Fruit fly (Drosophila melanogaster) whole organism, embryonic: ENCODE data around the gene CG9550.

Experiments
- Aef1 ChIP-seq: fragments of 200-800 bp; sonication (Bioruptor generic); IDR thresholded peaks from 3 replicates; pipeline ENCODE4 v1.3.6; 2022; ENCODE audit warnings: missing biosample characterization, missing genetic modification characterization
- Blimp-1 ChIP-seq: fragments of 200-800 bp; sonication (Bioruptor generic); optimal IDR thresholded peaks from 3 replicates; lab custom pipeline; 2018; ENCODE audit warnings: missing biosample characterization, missing genetic modification characterization, mild to moderate bottlenecking, moderate library complexity, missing genetic modification reagents
- CG10209 ChIP-seq: fragments of 200-800 bp; sonication (Bioruptor generic); optimal IDR thresholded peaks from 3 replicates; lab custom pipeline; 2017; ENCODE audit warnings: missing biosample characterization, mild to moderate bottlenecking, missing genetic modification characterization, missing genetic modification reagents
- CG11085 ChIP-seq: fragments of 200-800 bp; sonication (Bioruptor generic); IDR thresholded peaks from 2 replicates; pipeline ENCODE4 v1.3.6; 2022; ENCODE audit warnings: missing biosample characterization, missing genetic modification characterization
- CG11504 ChIP-seq: fragments of 200-800 bp; sonication (Bioruptor generic); optimal IDR thresholded peaks from 3 replicates; lab custom pipeline; 2019; ENCODE audit warnings: missing biosample characterization, mild to moderate bottlenecking, missing genetic modification characterization, moderate library complexity
- CG12659 ChIP-seq: fragments of 200-800 bp; sonication (Bioruptor generic); optimal IDR thresholded peaks from 3 replicates; lab custom pipeline; 2017; ENCODE audit warnings: mild to moderate bottlenecking, missing biosample characterization, missing genetic modification reagents, missing genetic modification characterization
- CG13296 ChIP-seq: fragments of 200-800 bp; sonication (Bioruptor generic); optimal IDR thresholded peaks from 3 replicates; lab custom pipeline; 2018; ENCODE audit warnings: missing biosample characterization, mild to moderate bottlenecking, missing genetic modification characterization
- CG13894 ChIP-seq: fragments of 200-800 bp; sonication (Bioruptor generic); optimal IDR thresholded peaks from 3 replicates; lab custom pipeline; 2018; ENCODE audit warnings: missing biosample characterization, mild to moderate bottlenecking, missing genetic modification characterization, moderate library complexity
- CG14014 ChIP-seq: fragments of 200-800 bp; sonication (Bioruptor generic); IDR thresholded peaks from 2 replicates; pipeline ENCODE4 v1.3.6; 2022; ENCODE audit warnings: missing biosample characterization, missing genetic modification characterization
- CG16815 ChIP-seq: fragments of 200-800 bp; sonication (Bioruptor generic); optimal IDR thresholded peaks from 3 replicates; lab custom pipeline; 2017; ENCODE audit warnings: missing biosample characterization, mild to moderate bottlenecking, missing genetic modification characterization
- CG17186 ChIP-seq: fragments of 200-800 bp; sonication (Bioruptor generic); optimal IDR thresholded peaks from 3 replicates; lab custom pipeline; 2017; ENCODE audit warnings: missing biosample characterization, missing genetic modification reagents, missing genetic modification characterization
- CG2116 ChIP-seq: fragments of 200-800 bp; sonication (Bioruptor generic); optimal IDR thresholded peaks from 3 replicates; lab custom pipeline; 2018; ENCODE audit warnings: missing biosample characterization, mild to moderate bottlenecking, missing genetic modification characterization
- CG2712 ChIP-seq: fragments of 200-800 bp; optimal IDR thresholded peaks from 3 replicates; lab custom pipeline; 2019; ENCODE audit warnings: missing biosample characterization, mild to moderate bottlenecking, missing genetic modification characterization, moderate library complexity
- CG30431 ChIP-seq: fragments of 200-800 bp; sonication (Bioruptor generic); optimal IDR thresholded peaks from 2 replicates; lab custom pipeline; 2017; ENCODE audit warnings: missing biosample characterization, missing genetic modification characterization
- CG3163 ChIP-seq: fragments of 200-800 bp; sonication (Bioruptor generic); optimal IDR thresholded peaks from 3 replicates; lab custom pipeline; 2016; ENCODE audit warnings: missing biosample characterization, missing genetic modification characterization
- CG32772 ChIP-seq: fragments of 200-800 bp; sonication (Bioruptor generic); IDR thresholded peaks from 2 replicates; pipeline ENCODE4 v1.3.6; 2022; ENCODE audit warnings: missing biosample characterization, missing genetic modification characterization
- CG4854 ChIP-seq: fragments of 200-800 bp; sonication (Bioruptor generic); optimal IDR thresholded peaks from 2 replicates; lab custom pipeline; 2016; ENCODE audit warnings: missing biosample characterization, missing genetic modification characterization, inconsistent platforms
- CG7357 ChIP-seq: fragments of 200-800 bp; sonication (Bioruptor generic); IDR thresholded peaks from 3 replicates; pipeline ENCODE4 v1.3.6; 2022; ENCODE audit warnings: missing biosample characterization, missing genetic modification characterization
- CG7928 ChIP-seq: fragments of 200-800 bp; sonication (Bioruptor generic); optimal IDR thresholded peaks from 2 replicates; lab custom pipeline; 2017; ENCODE audit warnings: missing biosample characterization, mild to moderate bottlenecking, missing genetic modification characterization
- CG8388 ChIP-seq: fragments of 200-800 bp; sonication (Bioruptor generic); optimal IDR thresholded peaks from 2 replicates; lab custom pipeline; 2019; ENCODE audit warnings: missing biosample characterization, mild to moderate bottlenecking, missing genetic modification characterization, moderate library complexity
- CG8478 ChIP-seq: fragments of >200 bp; optimal IDR thresholded peaks from 2 replicates; lab custom pipeline; 2018
- CG9609 ChIP-seq: fragments of 200-800 bp; sonication (Bioruptor generic); optimal IDR thresholded peaks from 3 replicates; lab custom pipeline; 2016; ENCODE audit warnings: missing biosample characterization, missing genetic modification characterization
- CTCF ChIP-seq: fragments of 200-800 bp; sonication (Bioruptor generic); optimal IDR thresholded peaks from 2 replicates; lab custom pipeline; 2017; ENCODE audit warnings: missing biosample characterization, mild to moderate bottlenecking, missing genetic modification characterization, moderate library complexity
- E2f1 ChIP-seq: fragments of 200-800 bp; sonication (Bioruptor generic); IDR thresholded peaks from 2 replicates; pipeline ENCODE4 v1.3.6; 2022; ENCODE audit warnings: missing biosample characterization, missing genetic modification characterization
- Ets97D ChIP-seq: fragments of 200-800 bp; sonication (Bioruptor generic); optimal IDR thresholded peaks from 3 replicates; lab custom pipeline; 2016; ENCODE audit warnings: missing biosample characterization, missing genetic modification characterization
- Gsc ChIP-seq: fragments of 200-800 bp; sonication (Bioruptor generic); IDR thresholded peaks from 2 replicates; pipeline ENCODE4 v1.3.6; 2022; ENCODE audit warnings: missing biosample characterization, missing genetic modification characterization
- Hr3 ChIP-seq: fragments of 200-800 bp; sonication (Bioruptor generic); optimal IDR thresholded peaks from 3 replicates; lab custom pipeline; 2016; ENCODE audit warnings: missing biosample characterization, missing genetic modification characterization
- Opbp ChIP-seq: fragments of 200-800 bp; sonication (Bioruptor generic); IDR thresholded peaks from 3 replicates; pipeline ENCODE4 v1.3.6; 2022; ENCODE audit warnings: missing biosample characterization, missing genetic modification characterization; ENCODE audit not compliant: partially characterized antibody
- Rx ChIP-seq: fragments of 200-800 bp; sonication (Bioruptor generic); IDR thresholded peaks from 2 replicates; pipeline ENCODE4 v1.3.6; 2022; ENCODE audit warnings: missing biosample characterization, missing genetic modification characterization
- Spps ChIP-seq: fragments of 200-800 bp; sonication (Bioruptor generic); optimal IDR thresholded peaks from 2 replicates; lab custom pipeline; 2018; ENCODE audit warnings: missing biosample characterization, mild to moderate bottlenecking, missing genetic modification characterization
- TFAM ChIP-seq: fragments of 200-800 bp; sonication (Bioruptor generic); optimal IDR thresholded peaks from 2 replicates; lab custom pipeline; 2017; ENCODE audit warnings: missing biosample characterization, missing genetic modification characterization, inconsistent platforms
- al ChIP-seq: fragments of 200-800 bp; sonication (Bioruptor generic); IDR thresholded peaks from 2 replicates; pipeline ENCODE4 v1.3.6; 2022; ENCODE audit warnings: missing biosample characterization, missing genetic modification characterization
- bigmax ChIP-seq: fragments of 200-800 bp; sonication (Bioruptor generic); optimal IDR thresholded peaks from 2 replicates; lab custom pipeline; 2018; ENCODE audit warnings: missing biosample characterization, mild to moderate bottlenecking, missing genetic modification characterization
- cas ChIP-seq: fragments of 200-800 bp; sonication (Bioruptor generic); IDR thresholded peaks from 2 replicates; pipeline ENCODE4 v1.3.6; 2022; ENCODE audit warnings: missing biosample characterization, missing genetic modification characterization
- chinmo ChIP-seq: fragments of 200-800 bp; sonication (Bioruptor generic); IDR thresholded peaks from 4 replicates; pipeline ENCODE4 v1.3.6; 2022; ENCODE audit warnings: missing biosample characterization, missing genetic modification characterization; ENCODE audit not compliant: partially characterized antibody
- da ChIP-seq: fragments of 200-800 bp; sonication (Bioruptor generic); optimal IDR thresholded peaks from 2 replicates; lab custom pipeline; 2016; ENCODE audit warnings: missing biosample characterization, missing genetic modification characterization
- danr ChIP-seq: fragments of 200-800 bp; sonication (Bioruptor generic); IDR thresholded peaks from 2 replicates; pipeline ENCODE4 v1.3.6; 2022; ENCODE audit warnings: missing biosample characterization, missing genetic modification characterization
- ems ChIP-seq: fragments of 200-800 bp; sonication (Bioruptor generic); optimal IDR thresholded peaks from 3 replicates; lab custom pipeline; 2016; ENCODE audit warnings: missing biosample characterization, missing genetic modification characterization
- gfzf ChIP-seq: fragments of 200-800 bp; sonication (Bioruptor generic); optimal IDR thresholded peaks from 2 replicates; lab custom pipeline; 2016; ENCODE audit warnings: missing biosample characterization, mild to moderate bottlenecking, missing genetic modification characterization, moderate library complexity
- ham ChIP-seq: fragments of 200-800 bp; sonication (Bioruptor generic); IDR thresholded peaks from 2 replicates; pipeline ENCODE4 v1.3.6; 2022; ENCODE audit warnings: missing biosample characterization, missing genetic modification characterization
- lab ChIP-seq: fragments of 200-800 bp; sonication (Bioruptor generic); optimal IDR thresholded peaks from 3 replicates; lab custom pipeline; 2017; ENCODE audit warnings: missing biosample characterization, missing genetic modification characterization, mild to moderate bottlenecking, moderate library complexity, missing genetic modification reagents
- lola ChIP-seq, 3 experiments: fragments of >200 bp in 2 of 3; fragments of 200-800 bp in 1 of 3; sonication (Bioruptor generic) in 1 of 3; optimal IDR thresholded peaks; 2 replicates each; lab custom pipeline; 2017 to 2019; ENCODE audit warnings: missing biosample characterization in 3 of 3, missing genetic modification characterization in 3 of 3, mild to moderate bottlenecking in 1 of 3, moderate library complexity in 1 of 3
- nerfin-2 ChIP-seq: fragments of 200-800 bp; sonication (Bioruptor generic); IDR thresholded peaks from 2 replicates; pipeline ENCODE4 v1.3.6; 2022; ENCODE audit warnings: missing biosample characterization, missing genetic modification characterization; ENCODE audit not compliant: partially characterized antibody
- pnt ChIP-seq: fragments of 200-800 bp; sonication (Bioruptor generic); optimal IDR thresholded peaks from 3 replicates; lab custom pipeline; 2016; ENCODE audit warnings: missing biosample characterization, missing genetic modification characterization
- prd ChIP-seq, 3 experiments: fragments of >200 bp in 2 of 3; fragments of 200-800 bp in 1 of 3; sonication (Bioruptor generic) in 1 of 3; optimal IDR thresholded peaks in 2 of 3; IDR thresholded peaks in 1 of 3; 2 replicates in 2 of 3; 3 replicates in 1 of 3; pipeline versions ENCODE4 v1.3.6 to Lab custom; 2017 to 2022; ENCODE audit warnings: missing biosample characterization in 1 of 3, missing genetic modification characterization in 1 of 3
- rib ChIP-seq: fragments of 200-800 bp; sonication (Bioruptor generic); IDR thresholded peaks from 2 replicates; pipeline ENCODE4 v1.3.6; 2022; ENCODE audit warnings: missing biosample characterization, missing genetic modification characterization
- shn ChIP-seq: fragments of 200-800 bp; sonication (Bioruptor generic); optimal IDR thresholded peaks from 3 replicates; lab custom pipeline; 2016; ENCODE audit warnings: missing biosample characterization, missing genetic modification characterization
- sima ChIP-seq: fragments of 200-800 bp; sonication (Bioruptor generic); optimal IDR thresholded peaks from 2 replicates; lab custom pipeline; 2016; ENCODE audit warnings: missing biosample characterization, missing genetic modification characterization
- sqz ChIP-seq: fragments of 200-800 bp; sonication (Bioruptor generic); optimal IDR thresholded peaks from 3 replicates; lab custom pipeline; 2018; ENCODE audit warnings: missing biosample characterization, mild to moderate bottlenecking, missing genetic modification characterization
- ssp ChIP-seq: fragments of 200-800 bp; sonication (Bioruptor generic); IDR thresholded peaks from 2 replicates; pipeline ENCODE4 v1.3.6; 2022; ENCODE audit warnings: missing biosample characterization, missing genetic modification characterization
- z ChIP-seq: fragments of 200-800 bp; sonication (Bioruptor generic); IDR thresholded peaks from 3 replicates; pipeline ENCODE4 v1.3.6; 2022; ENCODE audit warnings: missing biosample characterization, missing genetic modification characterization

The CG9550 gene

DNA sequence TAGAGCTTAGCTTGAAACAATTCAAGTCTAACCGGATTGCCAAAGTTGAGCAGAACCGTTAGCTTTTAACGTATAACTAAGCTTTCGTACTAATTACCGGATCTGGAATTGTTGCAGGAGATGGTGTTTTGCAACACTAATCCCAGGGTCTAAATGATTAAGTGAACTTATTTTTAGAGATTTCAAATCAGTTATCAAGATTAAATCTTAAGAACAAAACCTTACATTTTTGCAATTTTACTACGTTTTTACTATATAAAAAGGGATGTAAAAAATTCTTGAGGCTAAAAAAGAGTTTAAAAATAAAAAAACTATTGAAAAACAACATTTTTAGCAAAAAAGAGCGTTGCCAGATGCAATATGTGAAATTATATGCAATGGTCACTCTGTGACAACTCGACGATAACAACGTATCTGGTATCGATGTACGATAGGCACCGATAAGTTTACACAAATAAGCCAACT lies 8.1 kb upstream of the CG9550 start, which contains the start of the genes KFase and epsilonCOP (continued):
- peak; percentile 49 for TF ChIP-seq Blimp-1 (GFP tag; lab: Kevin White, UChicago)
- TF ChIP-seq CG14014 (GFP tag; lab: Robert Waterston, UW), result no peak
- TF ChIP-seq prd (optimal IDR thresholded peaks at IDR 0.05; lab: Kevin White, UChicago), result no peak
- peak; percentile 41; the same call in 1 of the 3 replicates for TF ChIP-seq prd (GFP tag; IDR thresholded peaks at IDR 0.05; lab: Robert Waterston, UW)
- no peak for TF ChIP-seq cas (GFP tag; lab: Robert Waterston, UW)
- no peak for TF ChIP-seq E2f1
- TF ChIP-seq CG8388 (GFP tag; lab: Kevin White, UChicago), result peak; percentile 53
- peak; percentile 23; the same call in 1 of the 2 replicates for TF ChIP-seq al (GFP tag; lab: Robert Waterston, UW)
- peak; percentile 41 for TF ChIP-seq CG10209 (GFP tag; lab: Kevin White, UChicago)
- TF ChIP-seq CG2712, result peak; percentile 72
- TF ChIP-seq CG30431 (GFP tag; lab: Kevin White, UChicago), result no peak
- TF ChIP-seq Hr3 (GFP tag; lab: Kevin White, UChicago), result peak; percentile 51
- TF ChIP-seq Spps (tag; lab: Kevin White, UChicago), result peak; percentile 12
- no peak for TF ChIP-seq CG11504 (tag; lab: Kevin White, UChicago)
- 0 out of 3 replicates have a peak, but pooled peaks have one; percentile 12 for TF ChIP-seq Aef1 (GFP tag; lab: Robert Waterston, UW)
- peak; percentile 80 for TF ChIP-seq lab (GFP tag; lab: Kevin White, UChicago)
- TF ChIP-seq rib (GFP tag; lab: Robert Waterston, UW), result 0 out of 2 replicates have a peak, but pooled peaks have one; percentile 30
- TF ChIP-seq Ets97D, result peak; percentile 98
- peak; percentile 34 for TF ChIP-seq shn (GFP tag; lab: Kevin White, UChicago)
- TF ChIP-seq CG3163 (GFP tag; lab: Kevin White, UChicago), result peak; percentile 5
- TF ChIP-seq Opbp (GFP tag; lab: Robert Waterston, UW), result peak; percentile 75; the same call in 2 of the 3 replicates
- TF ChIP-seq z (GFP tag; lab: Robert Waterston, UW), result no peak
- peak in 1 of 3 experiments; percentile 38 for TF ChIP-seq lola (GFP tag; optimal IDR thresholded peaks at IDR 0.05; lab: Kevin White, UChicago)
- 0 out of 2 replicates have a peak, but pooled peaks have one; percentile 6 for TF ChIP-seq CG11085
- no peak for TF ChIP-seq CG32772 (GFP tag; lab: Robert Waterston, UW)
- TF ChIP-seq bigmax (GFP tag; lab: Kevin White, UChicago), result no peak
- peak; percentile 42 for TF ChIP-seq CG4854 (GFP tag; lab: Kevin White, UChicago)
- peak; percentile 73; the same call in 2 of the 4 replicates for TF ChIP-seq chinmo (GFP tag; lab: Robert Waterston, UW)
- peak; percentile 89 for TF ChIP-seq CG12659 (GFP tag; lab: Kevin White, UChicago)
- no peak for TF ChIP-seq TFAM (GFP tag; lab: Kevin White, UChicago)
- TF ChIP-seq CG13894 (tag; lab: Kevin White, UChicago), result peak; percentile 60
- TF ChIP-seq pnt (GFP tag; lab: Kevin White, UChicago), result no peak
- no peak for TF ChIP-seq CG8478 (lab: Kevin White, UChicago)
- TF ChIP-seq Gsc (GFP tag; lab: Robert Waterston, UW), result no peak
- no peak for TF ChIP-seq CG9609 (GFP tag; lab: Kevin White, UChicago)
- peak; percentile 59 for TF ChIP-seq gfzf (GFP tag; lab: Kevin White, UChicago)
- peak; percentile 5 for TF ChIP-seq CG17186 (GFP tag; lab: Kevin White, UChicago)
- TF ChIP-seq CG7357 (GFP tag; lab: Robert Waterston, UW), result no peak
- TF ChIP-seq CTCF, result peak; percentile 1
- no peak for TF ChIP-seq Rx (GFP tag; lab: Robert Waterston, UW)
- peak; percentile 63 for TF ChIP-seq nerfin-2 (GFP tag; lab: Robert Waterston, UW)
- TF ChIP-seq ham (GFP tag; lab: Robert Waterston, UW), result no peak
- peak; percentile 53 for TF ChIP-seq sqz (GFP tag; lab: Kevin White, UChicago)
- no peak for TF ChIP-seq ems
- no peak for TF ChIP-seq danr (GFP tag; lab: Robert Waterston, UW)
- TF ChIP-seq CG7928 (GFP tag; lab: Kevin White, UChicago), result peak; percentile 89
- TF ChIP-seq da, result no peak
- peak; percentile 40 for TF ChIP-seq sima (GFP tag; lab: Kevin White, UChicago)
- TF ChIP-seq CG16815 (GFP tag; lab: Kevin White, UChicago), result no peak
- peak; percentile 80 for TF ChIP-seq ssp (GFP tag; lab: Robert Waterston, UW)
- TF ChIP-seq CG2116 (GFP tag; lab: Kevin White, UChicago), result peak; percentile 93
- peak; percentile 40 for TF ChIP-seq CG13296 (GFP tag; lab: Kevin White, UChicago)
